Worm (Caenorhabditis elegans) whole organism, young adult: ENCODE data around the gene tyr-1.
A peak's percentile ranks its signal among the peaks of the same experiment; 100 is the strongest.

Source experiments
- B0019.2 ChIP-seq: fragments of 200-800 bp; sonication (Bioruptor generic); conservative IDR thresholded peaks from 2 replicates; pipeline ENCODE4 v1.3.6; 2022; ENCODE audit warnings: missing genetic modification reagents, missing genetic modification characterization, missing compliant biosample characterization
- B0035.1 ChIP-seq: sonication (generic microtip); optimal IDR thresholded peaks from 2 replicates; lab custom pipeline; 2016; ENCODE audit warnings: missing genetic modification characterization, mild to moderate bottlenecking, missing compliant biosample characterization, missing genotype, missing genetic modification reagents
- B0336.3 ChIP-seq: fragments of 200-800 bp; sonication (Bioruptor generic); IDR thresholded peaks from 2 replicates; pipeline ENCODE4 v1.3.6; 2022; ENCODE audit warnings: missing genetic modification characterization, missing compliant biosample characterization
- C06A6.2 ChIP-seq: fragments of 200-800 bp; sonication (Bioruptor generic); conservative IDR thresholded peaks from 2 replicates; pipeline ENCODE4 v1.3.6; 2022; ENCODE audit warnings: missing genetic modification characterization, missing compliant biosample characterization
- F22D6.2 ChIP-seq: sonication (generic microtip); optimal IDR thresholded peaks from 2 replicates; lab custom pipeline; 2016; ENCODE audit warnings: mild to moderate bottlenecking, missing genetic modification characterization, missing compliant biosample characterization
- F23B12.7 ChIP-seq: sonication (generic microtip); optimal IDR thresholded peaks from 2 replicates; lab custom pipeline; 2017; ENCODE audit warnings: missing genetic modification characterization, mild to moderate bottlenecking, missing compliant biosample characterization, antibody characterized with exemption, moderate library complexity; ENCODE audit not compliant: insufficient read depth
- F37B4.10 ChIP-seq: fragments of 200-800 bp; sonication (Bioruptor generic); IDR thresholded peaks from 2 replicates; pipeline ENCODE4 v1.3.6; 2022; ENCODE audit warnings: missing genetic modification characterization, missing compliant biosample characterization
- F57A8.1 ChIP-seq: fragments of 200-800 bp; sonication (Bioruptor generic); optimal IDR thresholded peaks from 2 replicates; lab custom pipeline; 2018; ENCODE audit warnings: mild to moderate bottlenecking, missing genetic modification characterization, moderate library complexity, missing compliant biosample characterization
- K11D2.4 ChIP-seq: fragments of 200-800 bp; sonication (Bioruptor generic); IDR thresholded peaks from 2 replicates; pipeline ENCODE4 v1.3.6; 2022; ENCODE audit warnings: missing genetic modification reagents, missing genetic modification characterization, missing compliant biosample characterization
- T26A5.8 ChIP-seq: sonication (generic microtip); optimal IDR thresholded peaks from 2 replicates; lab custom pipeline; 2016; ENCODE audit warnings: missing genetic modification characterization, missing compliant biosample characterization
- Y67H2A.10 ChIP-seq: fragments of 200-800 bp; sonication (Bioruptor generic); conservative IDR thresholded peaks from 2 replicates; pipeline ENCODE4 v1.3.6; 2022; ENCODE audit warnings: missing genetic modification reagents, missing genetic modification characterization, missing compliant biosample characterization
- ZK185.1 ChIP-seq: sonication (generic microtip); optimal IDR thresholded peaks from 2 replicates; lab custom pipeline; 2016; ENCODE audit warnings: mild to moderate bottlenecking, missing genetic modification characterization, missing compliant biosample characterization; ENCODE audit not compliant: poor library complexity, severe bottlenecking
- aptf-2 ChIP-seq: fragments of 200-800 bp; sonication (Bioruptor generic); conservative IDR thresholded peaks from 2 replicates; pipeline ENCODE4 v1.3.6; 2022; ENCODE audit warnings: missing genetic modification reagents, missing genetic modification characterization, missing compliant biosample characterization
- aptf-3 ChIP-seq: fragments of 200-800 bp; sonication (Bioruptor generic); IDR thresholded peaks from 2 replicates; pipeline ENCODE4 v1.3.6; 2022; ENCODE audit warnings: missing genetic modification characterization, missing compliant biosample characterization
- bed-2 ChIP-seq: fragments of 200-800 bp; sonication (Bioruptor generic); IDR thresholded peaks from 2 replicates; pipeline ENCODE4 v1.3.6; 2022; ENCODE audit warnings: missing genetic modification reagents, missing genetic modification characterization, missing compliant biosample characterization
- cebp-2 ChIP-seq: fragments of 200-800 bp; sonication (Bioruptor generic); IDR thresholded peaks from 2 replicates; pipeline ENCODE4 v1.3.6; 2022; ENCODE audit warnings: missing genetic modification characterization, missing compliant biosample characterization
- ceh-91 ChIP-seq: fragments of 200-800 bp; sonication (Bioruptor generic); IDR thresholded peaks from 2 replicates; pipeline ENCODE4 v1.3.6; 2022; ENCODE audit warnings: missing genetic modification reagents, missing genetic modification characterization, missing compliant biosample characterization
- chd-7 ChIP-seq: sonication (generic microtip); optimal IDR thresholded peaks from 2 replicates; lab custom pipeline; 2016; ENCODE audit warnings: mild to moderate bottlenecking, missing genetic modification characterization, moderate library complexity, missing compliant biosample characterization
- dpff-1 ChIP-seq: sonication (generic microtip); optimal IDR thresholded peaks from 2 replicates; lab custom pipeline; 2017; ENCODE audit warnings: mild to moderate bottlenecking, missing genetic modification characterization, missing compliant biosample characterization
- efl-1 ChIP-seq: fragments of 150-350 bp; optimal IDR thresholded peaks from 2 replicates; lab custom pipeline; 2014; ENCODE audit warnings: missing biosample characterization, missing genetic modification reagents, missing genetic modification characterization
- egl-18 ChIP-seq: fragments of 200-800 bp; sonication (Bioruptor generic); IDR thresholded peaks from 2 replicates; pipeline ENCODE4 v1.3.6; 2022; ENCODE audit warnings: missing genetic modification reagents, missing genetic modification characterization, missing compliant biosample characterization
- ets-4 ChIP-seq: fragments of 200-800 bp; sonication (Bioruptor generic); optimal IDR thresholded peaks from 2 replicates; lab custom pipeline; 2018; ENCODE audit warnings: mild to moderate bottlenecking, missing genetic modification characterization, missing compliant biosample characterization
- fkh-3 ChIP-seq: sonication (generic microtip); optimal IDR thresholded peaks from 2 replicates; lab custom pipeline; 2016; ENCODE audit warnings: mild to moderate bottlenecking, missing genetic modification characterization, missing compliant biosample characterization
- gei-17 ChIP-seq: fragments of 200-800 bp; sonication (Bioruptor generic); optimal IDR thresholded peaks from 2 replicates; lab custom pipeline; 2018; ENCODE audit warnings: mild to moderate bottlenecking, missing genetic modification characterization, missing compliant biosample characterization
- hlh-12 ChIP-seq: sonication (generic microtip); optimal IDR thresholded peaks from 2 replicates; lab custom pipeline; 2016; ENCODE audit warnings: missing genetic modification characterization, missing compliant biosample characterization
- lag-1 ChIP-seq: fragments of 200-800 bp; sonication (Bioruptor generic); IDR thresholded peaks from 2 replicates; pipeline ENCODE4 v1.3.6; 2022; ENCODE audit warnings: missing genetic modification reagents, missing genetic modification characterization, missing compliant biosample characterization
- lin-40 ChIP-seq: sonication (generic microtip); optimal IDR thresholded peaks from 2 replicates; lab custom pipeline; 2016; ENCODE audit warnings: missing genetic modification characterization, mild to moderate bottlenecking, missing compliant biosample characterization, missing genotype, missing genetic modification reagents
- lin-54 ChIP-seq: fragments of 200-800 bp; sonication (Bioruptor generic); optimal IDR thresholded peaks from 2 replicates; lab custom pipeline; 2018; ENCODE audit warnings: mild to moderate bottlenecking, missing genetic modification characterization, missing compliant biosample characterization
- lsy-27 ChIP-seq: sonication (generic microtip); optimal IDR thresholded peaks from 2 replicates; lab custom pipeline; 2017; ENCODE audit warnings: missing genetic modification characterization, mild to moderate bottlenecking, missing compliant biosample characterization, antibody characterized with exemption, missing genotype, borderline replicate concordance; ENCODE audit not compliant: insufficient read depth
- madf-3 ChIP-seq: fragments of 200-800 bp; sonication (Bioruptor generic); IDR thresholded peaks from 2 replicates; pipeline ENCODE4 v1.3.6; 2022; ENCODE audit warnings: missing genetic modification reagents, missing genetic modification characterization, missing compliant biosample characterization
- madf-6 ChIP-seq: fragments of 200-800 bp; sonication (Bioruptor generic); IDR thresholded peaks from 2 replicates; pipeline ENCODE4 v1.3.6; 2022; ENCODE audit warnings: missing genetic modification reagents, missing genetic modification characterization, missing compliant biosample characterization
- madf-8 ChIP-seq: fragments of 200-800 bp; sonication (Bioruptor generic); conservative IDR thresholded peaks from 2 replicates; pipeline ENCODE4 v1.3.6; 2022; ENCODE audit warnings: missing genetic modification reagents, missing genetic modification characterization, missing compliant biosample characterization
- mel-28 ChIP-seq: sonication (generic microtip); optimal IDR thresholded peaks from 2 replicates; lab custom pipeline; 2016; ENCODE audit warnings: borderline replicate concordance, mild to moderate bottlenecking, missing genetic modification characterization, missing compliant biosample characterization
- mxl-1 ChIP-seq: sonication (generic microtip); optimal IDR thresholded peaks from 2 replicates; lab custom pipeline; 2016; ENCODE audit warnings: missing genetic modification characterization, missing compliant biosample characterization
- nfya-1 ChIP-seq: sonication (generic microtip); optimal IDR thresholded peaks from 2 replicates; lab custom pipeline; 2017; ENCODE audit warnings: antibody characterized with exemption, missing compliant biosample characterization, missing genetic modification characterization, borderline replicate concordance; ENCODE audit not compliant: insufficient read depth
- sea-2 ChIP-seq: fragments of 200-800 bp; sonication (Bioruptor generic); IDR thresholded peaks from 2 replicates; pipeline ENCODE4 v1.3.6; 2022; ENCODE audit warnings: missing genetic modification characterization, missing compliant biosample characterization
- snpc-1.1 ChIP-seq: sonication (generic microtip); optimal IDR thresholded peaks from 2 replicates; lab custom pipeline; 2017; ENCODE audit warnings: missing genetic modification characterization, mild to moderate bottlenecking, missing compliant biosample characterization, antibody characterized with exemption, moderate library complexity, missing genotype, missing genetic modification reagents; ENCODE audit not compliant: insufficient read depth
- snpc-1.3 ChIP-seq: sonication (generic microtip); optimal IDR thresholded peaks from 2 replicates; lab custom pipeline; 2017; ENCODE audit warnings: missing genetic modification characterization, mild to moderate bottlenecking, missing compliant biosample characterization, antibody characterized with exemption, moderate library complexity, missing genotype, missing genetic modification reagents; ENCODE audit not compliant: insufficient read depth
- snpc-3.4 ChIP-seq: sonication (generic microtip); optimal IDR thresholded peaks from 2 replicates; lab custom pipeline; 2017; ENCODE audit warnings: missing genetic modification characterization, mild to moderate bottlenecking, missing compliant biosample characterization, antibody characterized with exemption, moderate library complexity, missing genotype, missing genetic modification reagents
- snpc-4 ChIP-seq, 5 experiments: fragments of 150-350 bp in 1 of 5; sonication (generic microtip) in 4 of 5; optimal IDR thresholded peaks; 2 replicates each; lab custom pipeline; 2014 to 2018; ENCODE audit warnings: missing genetic modification characterization in 5 of 5, missing biosample characterization in 3 of 5, antibody characterized with exemption in 2 of 5, mild to moderate bottlenecking in 2 of 5, missing compliant biosample characterization in 2 of 5, missing genotype in 2 of 5, moderate library complexity in 2 of 5, missing genetic modification reagents in 1 of 5
- somi-1 ChIP-seq: fragments of 200-800 bp; sonication (Bioruptor generic); optimal IDR thresholded peaks from 2 replicates; lab custom pipeline; 2018; ENCODE audit warnings: mild to moderate bottlenecking, missing genetic modification characterization, missing compliant biosample characterization
- unc-62 ChIP-seq: fragments of 150-350 bp; optimal IDR thresholded peaks from 2 replicates; lab custom pipeline; 2014; ENCODE audit warnings: missing biosample characterization, missing genetic modification reagents, missing genetic modification characterization
- zim-3 ChIP-seq: sonication (generic microtip); optimal IDR thresholded peaks from 2 replicates; lab custom pipeline; 2017; ENCODE audit warnings: mild to moderate bottlenecking, missing genetic modification characterization, moderate library complexity, missing compliant biosample characterization
- ztf-25 ChIP-seq: fragments of 200-800 bp; sonication (Bioruptor generic); IDR thresholded peaks from 2 replicates; pipeline ENCODE4 v1.3.6; 2022; ENCODE audit warnings: missing genetic modification reagents, missing genetic modification characterization, missing compliant biosample characterization
- ztf-26 ChIP-seq: sonication (generic microtip); optimal IDR thresholded peaks from 2 replicates; lab custom pipeline; 2017; ENCODE audit warnings: missing genetic modification characterization, missing compliant biosample characterization

The tyr-1 gene

ce11 chrIII:7854494-7855184 is 18.9 kb upstream of the tyr-1 start, which contains the start of gene rpl-35 (continued):
- TF ChIP-seq lsy-27 = peak; percentile 86
- peak; percentile 99 for TF ChIP-seq madf-3 (GFP tag; lab: Robert Waterston, UW)
- TF ChIP-seq hlh-12 (tag; lab: Kevin White, UChicago) = no peak
- TF ChIP-seq ceh-91 (GFP tag; lab: Robert Waterston, UW) = peak; percentile 99
- TF ChIP-seq unc-62 (GFP tag; lab: Kevin White, UChicago) = peak; percentile 41
- peak; percentile 55 for TF ChIP-seq mxl-1 (tag; lab: Kevin White, UChicago)
- peak; percentile 86 for TF ChIP-seq mel-28 (tag; lab: Kevin White, UChicago)
- TF ChIP-seq B0035.1 (tag; lab: Kevin White, UChicago) = peak; percentile 95
- peak; percentile 99 for TF ChIP-seq egl-18
- TF ChIP-seq lag-1 = 0 out of 2 replicates have a peak, but pooled peaks have one; percentile 86
- TF ChIP-seq zim-3 (tag; lab: Kevin White, UChicago) = peak; percentile 87
- peak; percentile 94 for TF ChIP-seq madf-8 (GFP tag; lab: Robert Waterston, UW)
- TF ChIP-seq fkh-3 (tag; lab: Kevin White, UChicago) = peak; percentile 73
- peak; percentile 100 for TF ChIP-seq B0336.3 (GFP tag; lab: Robert Waterston, UW)
- peak; percentile 99 for TF ChIP-seq somi-1 (GFP tag; lab: Kevin White, UChicago)
- TF ChIP-seq nfya-1 (tag; lab: Kevin White, UChicago) = no peak
- peak; percentile 99 for TF ChIP-seq lin-40 (tag; lab: Kevin White, UChicago)
- TF ChIP-seq bed-2 = peak; percentile 97
- peak; percentile 97 for TF ChIP-seq Y67H2A.10
- peak; percentile 96; the same call in 1 of the 2 replicates for TF ChIP-seq aptf-3 (GFP tag; lab: Robert Waterston, UW)
- TF ChIP-seq ets-4 (GFP tag; lab: Kevin White, UChicago) = peak; percentile 99
- TF ChIP-seq snpc-3.4 (tag; lab: Kevin White, UChicago) = peak; percentile 98
- TF ChIP-seq F22D6.2 (tag; lab: Kevin White, UChicago) = peak; percentile 94
- TF ChIP-seq snpc-1.3 (tag; lab: Kevin White, UChicago) = peak; percentile 98
- peak; percentile 99 for TF ChIP-seq chd-7 (tag; lab: Kevin White, UChicago)
- peak; percentile 96 for TF ChIP-seq cebp-2 (GFP tag; lab: Robert Waterston, UW)
- TF ChIP-seq snpc-1.1 = peak; percentile 85
- peak; percentile 99 for TF ChIP-seq F23B12.7
- peak; percentile 98 for TF ChIP-seq aptf-2
- peak; percentile 97 for TF ChIP-seq ztf-25 (GFP tag; lab: Robert Waterston, UW)
- TF ChIP-seq gei-17 (GFP tag; lab: Kevin White, UChicago) = peak; percentile 93
- TF ChIP-seq madf-6 = peak; percentile 99
- TF ChIP-seq B0019.2 = peak; percentile 99
- TF ChIP-seq ztf-26 (tag; lab: Kevin White, UChicago) = peak; percentile 98
- TF ChIP-seq T26A5.8 (tag; lab: Kevin White, UChicago) = peak; percentile 85
- peak; percentile 99 for TF ChIP-seq C06A6.2 (GFP tag; lab: Robert Waterston, UW)
- peak; percentile 91 for TF ChIP-seq F57A8.1 (GFP tag; lab: Kevin White, UChicago)
- TF ChIP-seq dpff-1 = peak; percentile 66
- TF ChIP-seq snpc-4 (GFP tag; optimal IDR thresholded peaks at IDR 0.05; lab: Kevin White, UChicago) = peak; percentile 93
- TF ChIP-seq snpc-4 (tag; optimal IDR thresholded peaks at IDR 0.05; lab: Kevin White, UChicago) = peak; percentile 90 to 95 (median 91)
- TF ChIP-seq ZK185.1 = peak; percentile 99
- peak; percentile 99 for TF ChIP-seq efl-1 (GFP tag; lab: Kevin White, UChicago)
- peak; percentile 99 for TF ChIP-seq K11D2.4 (GFP tag; lab: Robert Waterston, UW)
- TF ChIP-seq lin-54 (GFP tag; lab: Kevin White, UChicago) = peak; percentile 100
- TF ChIP-seq sea-2 (GFP tag; lab: Robert Waterston, UW) = peak; percentile 93
- TF ChIP-seq F37B4.10 = peak; percentile 96
